Worm (Caenorhabditis elegans) whole organism, late embryonic: ENCODE results near the gene ttr-50.

Experiments
- T23F11.4 ChIP-seq: fragments of 200-800 bp; sonication (Bioruptor generic); optimal IDR thresholded peaks from 2 replicates; lab custom pipeline; 2018; ENCODE audit warnings: mild to moderate bottlenecking, missing genetic modification characterization, missing compliant biosample characterization
- ama-1 ChIP-seq: fragments of 150-350 bp; optimal IDR thresholded peaks from 2 replicates; lab custom pipeline; 2014
- ets-4 ChIP-seq: sonication (generic microtip); optimal IDR thresholded peaks from 2 replicates; lab custom pipeline; 2016; ENCODE audit warnings: missing genetic modification characterization, missing compliant biosample characterization
- fax-1 ChIP-seq: sonication (generic microtip); optimal IDR thresholded peaks from 2 replicates; lab custom pipeline; 2016; ENCODE audit warnings: missing genotype, missing genetic modification characterization, missing compliant biosample characterization
- sox-2 ChIP-seq: fragments of 200-800 bp; sonication (Bioruptor generic); IDR thresholded peaks from 2 replicates; pipeline ENCODE4 v1.3.6; 2022; ENCODE audit warnings: missing genetic modification reagents, missing genetic modification characterization, missing compliant biosample characterization
- ttx-3 ChIP-seq: sonication (generic microtip); optimal IDR thresholded peaks from 2 replicates; lab custom pipeline; 2016; ENCODE audit warnings: missing genetic modification reagents, missing genetic modification characterization, missing compliant biosample characterization
- unc-42 ChIP-seq: sonication (generic microtip); optimal IDR thresholded peaks from 2 replicates; lab custom pipeline; 2016; ENCODE audit warnings: missing genotype, missing genetic modification characterization, missing compliant biosample characterization
- zip-5 ChIP-seq: sonication (generic microtip); optimal IDR thresholded peaks from 2 replicates; lab custom pipeline; 2016; ENCODE audit warnings: missing genetic modification characterization, missing compliant biosample characterization

DNA sequence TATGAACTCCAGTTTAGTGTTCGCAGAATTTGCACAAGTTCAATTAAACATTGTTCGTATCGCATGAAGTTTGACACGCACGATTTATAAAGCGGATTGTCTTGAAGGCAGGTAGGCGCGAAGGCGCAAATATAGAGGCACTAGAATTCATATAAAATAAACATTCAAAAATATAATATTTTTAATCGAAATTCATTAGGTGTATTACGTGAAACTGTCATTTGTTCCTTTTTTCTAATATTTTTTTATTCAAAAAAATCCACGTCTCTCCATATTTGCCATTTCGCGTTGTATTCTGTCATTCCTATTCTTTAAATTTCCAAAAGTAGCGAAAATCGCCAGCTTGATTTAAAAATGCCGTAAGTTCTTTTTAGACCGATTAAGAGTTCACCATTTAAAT, 987 bp upstream of the ttr-50 start, which contains the start of gene ZK809.1:
- TF ChIP-seq sox-2 (GFP tag; lab: Robert Waterston, UW) (no peak), fax-1 (no peak), ets-4 (tag; lab: Kevin White, UChicago) (no peak), zip-5 (tag; lab: Kevin White, UChicago) (no peak), ttx-3 (tag; lab: Kevin White, UChicago) (no peak), T23F11.4 (GFP tag; lab: Kevin White, UChicago) (no peak), unc-42 (tag; lab: Kevin White, UChicago) (no peak), ama-1 (lab: Kevin White, UChicago) (no peak)
